Fruit fly (Drosophila melanogaster) whole organism, adult: ENCODE data around the gene DppIII.

Experiments used
- CG12768 ChIP-seq: fragments of 200-800 bp; sonication (Bioruptor generic); optimal IDR thresholded peaks from 2 replicates; lab custom pipeline; 2017; ENCODE audit warnings: missing biosample characterization, missing genetic modification characterization, mild to moderate bottlenecking, moderate library complexity, missing genetic modification reagents
- CG14711 ChIP-seq: fragments of 200-800 bp; sonication (Bioruptor generic); optimal IDR thresholded peaks from 2 replicates; lab custom pipeline; 2018; ENCODE audit warnings: missing biosample characterization, mild to moderate bottlenecking, missing genetic modification characterization, moderate library complexity
- CG1620 ChIP-seq: fragments of 200-800 bp; sonication (Bioruptor generic); optimal IDR thresholded peaks from 2 replicates; lab custom pipeline; 2016; ENCODE audit warnings: missing biosample characterization, missing genetic modification characterization
- CG33017 ChIP-seq: fragments of 200-800 bp; sonication (Bioruptor generic); optimal IDR thresholded peaks from 2 replicates; lab custom pipeline; 2018; ENCODE audit warnings: missing biosample characterization, mild to moderate bottlenecking, missing genetic modification characterization, moderate library complexity
- Clk ChIP-seq: fragments of 200-800 bp; sonication (Bioruptor generic); optimal IDR thresholded peaks from 2 replicates; lab custom pipeline; 2017; ENCODE audit warnings: missing biosample characterization, missing genetic modification characterization
- Hr96 ChIP-seq: fragments of 200-800 bp; sonication (Bioruptor generic); optimal IDR thresholded peaks from 2 replicates; lab custom pipeline; 2016; ENCODE audit warnings: missing biosample characterization, missing genetic modification characterization
- Mnt ChIP-seq: fragments of 200-800 bp; sonication (Bioruptor generic); optimal IDR thresholded peaks from 2 replicates; lab custom pipeline; 2016; ENCODE audit warnings: missing biosample characterization, mild to moderate bottlenecking, missing genetic modification characterization
- bab1 ChIP-seq: fragments of 200-800 bp; sonication (Bioruptor generic); optimal IDR thresholded peaks from 3 replicates; lab custom pipeline; 2019; ENCODE audit warnings: missing biosample characterization, mild to moderate bottlenecking, missing genetic modification characterization, moderate library complexity
- cnc ChIP-seq, 2 experiments: fragments of >200 bp; optimal IDR thresholded peaks; 2 replicates each; lab custom pipeline; 2017
- kay ChIP-seq: fragments of 200-800 bp; sonication (Bioruptor generic); peaks from one replicate; lab custom pipeline; 2016; ENCODE audit warnings: missing biosample characterization, missing genetic modification characterization, borderline replicate concordance
- ovo ChIP-seq: fragments of 200-800 bp; sonication (Bioruptor generic); optimal IDR thresholded peaks from 2 replicates; lab custom pipeline; 2016; ENCODE audit warnings: missing biosample characterization, missing genetic modification characterization
- tj ChIP-seq: fragments of 200-800 bp; sonication (Bioruptor generic); optimal IDR thresholded peaks from 3 replicates; lab custom pipeline; 2017; ENCODE audit warnings: missing biosample characterization, mild to moderate bottlenecking, missing genetic modification characterization, moderate library complexity
- toe ChIP-seq: fragments of 200-800 bp; sonication (Bioruptor generic); optimal IDR thresholded peaks from 2 replicates; lab custom pipeline; 2016; ENCODE audit warnings: missing biosample characterization, missing genetic modification characterization

DNA sequence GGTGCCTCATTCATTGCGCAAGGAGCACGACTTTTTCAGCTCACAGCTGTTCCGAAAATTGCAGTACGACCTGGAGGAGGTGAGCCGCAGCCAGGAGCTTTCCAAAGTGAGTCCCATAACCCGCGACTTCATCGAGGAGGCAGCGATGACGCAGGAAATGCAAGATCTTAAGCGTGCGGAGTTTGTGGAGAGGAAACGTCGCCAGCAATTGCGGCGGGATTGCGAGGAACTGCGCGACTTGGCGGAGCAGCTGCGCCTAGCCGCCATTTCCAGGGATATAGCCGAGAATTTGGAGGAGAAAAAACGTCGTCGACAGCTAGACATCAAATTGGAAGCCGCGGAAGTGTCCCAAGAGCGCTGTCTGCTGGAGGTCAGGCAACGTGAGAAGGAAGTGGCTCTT is 3.6 kb downstream of the DppIII start:
- no peak for TF ChIP-seq ovo (GFP tag; lab: Kevin White, UChicago)
- no peak for TF ChIP-seq tj (GFP tag; lab: Kevin White, UChicago)
- no peak for TF ChIP-seq CG1620 (GFP tag; lab: Kevin White, UChicago)
- TF ChIP-seq cnc (optimal IDR thresholded peaks at IDR 0.05; lab: Kevin White, UChicago) = no peak
- TF ChIP-seq bab1 = no peak
- TF ChIP-seq toe (GFP tag; lab: Kevin White, UChicago) = no peak
- no peak for TF ChIP-seq CG12768
- no peak for TF ChIP-seq CG33017
- no peak for TF ChIP-seq Clk (GFP tag; lab: Kevin White, UChicago)
- TF ChIP-seq CG14711 = no peak
- no peak for TF ChIP-seq Hr96 (GFP tag; lab: Kevin White, UChicago)
- TF ChIP-seq Mnt (GFP tag; lab: Kevin White, UChicago) = no peak
- TF ChIP-seq kay (GFP tag; lab: Kevin White, UChicago) = no peak
